Worm (Caenorhabditis elegans): ENCODE results near the gene K11H3.3.
A peak's percentile ranks its signal among the peaks of the same experiment; 100 is the strongest.

K11H3.3 gene

ce11 chrIII:9807560-9808046 lies 44.1 kb upstream of the K11H3.3 start:
- TF ChIP-seq lsy-2 (tag; optimal IDR thresholded peaks at IDR 0.05) (peak in 1 of 2 experiments; percentile 26), ztf-11 (tag; optimal IDR thresholded peaks at IDR 0.05) (no peak), sma-3 (GFP tag; optimal IDR thresholded peaks at IDR 0.05) (peak; percentile 61), skn-1 (tag; optimal IDR thresholded peaks at IDR 0.05) (no peak), snpc-4 (tag; optimal IDR thresholded peaks at IDR 0.05) (no peak), ztf-4 (tag; optimal IDR thresholded peaks at IDR 0.05) (peak; percentile 14), peb-1 (tag; optimal IDR thresholded peaks at IDR 0.05) (no peak), mab-5 (tag; optimal IDR thresholded peaks at IDR 0.05) (no peak), nhr-12 (tag; optimal IDR thresholded peaks at IDR 0.05) (no peak), Y55F3AM.14 (GFP tag; optimal IDR thresholded peaks at IDR 0.05) (peak; percentile 3), C34F6.9 (tag; optimal IDR thresholded peaks at IDR 0.05) (no peak), nhr-11 (tag; optimal IDR thresholded peaks at IDR 0.05) (no peak), nhr-77 (tag; optimal IDR thresholded peaks at IDR 0.05) (no peak), gmeb-1 (tag; optimal IDR thresholded peaks at IDR 0.05) (peak; percentile 52), nhr-23 (tag; optimal IDR thresholded peaks at IDR 0.05) (no peak), nhr-237 (tag; optimal IDR thresholded peaks at IDR 0.05) (no peak), nhr-129 (tag; optimal IDR thresholded peaks at IDR 0.05) (peak; percentile 13), blmp-1 (tag; optimal IDR thresholded peaks at IDR 0.05; ENCODE audit: insufficient read depth) (peak; percentile 46), lin-13 (GFP tag; optimal IDR thresholded peaks at IDR 0.05) (no peak), crh-2 (tag; optimal IDR thresholded peaks at IDR 0.05) (peak; percentile 23), ama-1 (optimal IDR thresholded peaks at IDR 0.05) (peak; percentile 80), dmd-4 (tag; optimal IDR thresholded peaks at IDR 0.05) (no peak), sma-9 (GFP tag; optimal IDR thresholded peaks at IDR 0.05) (peak; percentile 62), sma-9 (tag; optimal IDR thresholded peaks at IDR 0.05) (no peak), mdl-1 (tag; optimal IDR thresholded peaks at IDR 0.05) (peak in 1 of 2 experiments; percentile 28), elt-3 (tag; optimal IDR thresholded peaks at IDR 0.05) (no peak), mbf-1 (tag; optimal IDR thresholded peaks at IDR 0.05) (no peak), nhr-10 (tag; optimal IDR thresholded peaks at IDR 0.05) (no peak), ZK546.5 (tag; optimal IDR thresholded peaks at IDR 0.05) (no peak), nhr-21 (tag; optimal IDR thresholded peaks at IDR 0.05) (peak; percentile 63), sem-4 (tag; optimal IDR thresholded peaks at IDR 0.05) (no peak), nhr-25 (tag; optimal IDR thresholded peaks at IDR 0.05) (peak; percentile 75)

- TF ChIP-seq unc-55 (GFP tag; optimal IDR thresholded peaks at IDR 0.05), result peak; percentile 64
- TF ChIP-seq sma-9 (GFP tag; optimal IDR thresholded peaks at IDR 0.05), result peak; percentile 15
- TF ChIP-seq sma-9 (tag; optimal IDR thresholded peaks at IDR 0.05), result no peak
- TF ChIP-seq C34F6.9 (tag; optimal IDR thresholded peaks at IDR 0.05), result peak; percentile 69
- peak in 1 of 2 experiments; percentile 65 for TF ChIP-seq lsy-2 (tag; optimal IDR thresholded peaks at IDR 0.05)
- TF ChIP-seq fos-1 (tag; optimal IDR thresholded peaks at IDR 0.05), result no peak
- TF ChIP-seq elt-3 (tag; optimal IDR thresholded peaks at IDR 0.05), result no peak
Observed at ce11 chrIII:9808179-9808578, 43.5 kb upstream of the K11H3.3 start, which contains the start of gene gtap-2. Gene gtap-2, plus strand, starts transcription at chrIII:9808544.

ce11 chrIII:9813146-9813545 lies 38.5 kb upstream of the K11H3.3 start, which contains the start of gene ZK632.14:
Gene ZK632.14, plus strand, starts transcription at chrIII:9813446.
- TF ChIP-seq sem-4 (tag; optimal IDR thresholded peaks at IDR 0.05) (no peak), egl-27 (tag; optimal IDR thresholded peaks at IDR 0.05) (no peak), lin-13 (GFP tag; optimal IDR thresholded peaks at IDR 0.05) (no peak), R02D3.7 (tag; optimal IDR thresholded peaks at IDR 0.05) (no peak), elt-3 (tag; optimal IDR thresholded peaks at IDR 0.05) (no peak), zag-1 (tag; optimal IDR thresholded peaks at IDR 0.05) (no peak), F13H6.1 (tag; optimal IDR thresholded peaks at IDR 0.05) (no peak), crh-2 (tag; optimal IDR thresholded peaks at IDR 0.05) (no peak), fos-1 (tag; optimal IDR thresholded peaks at IDR 0.05) (no peak), mab-5 (tag; optimal IDR thresholded peaks at IDR 0.05) (no peak), nhr-12 (tag; optimal IDR thresholded peaks at IDR 0.05) (no peak), nhr-237 (tag; optimal IDR thresholded peaks at IDR 0.05) (no peak), unc-55 (GFP tag; optimal IDR thresholded peaks at IDR 0.05) (no peak), lin-39 (tag; optimal IDR thresholded peaks at IDR 0.05) (no peak), alr-1 (tag; optimal IDR thresholded peaks at IDR 0.05) (no peak), ceh-82 (tag; optimal IDR thresholded peaks at IDR 0.05) (no peak), C34F6.9 (tag; optimal IDR thresholded peaks at IDR 0.05) (no peak), blmp-1 (tag; optimal IDR thresholded peaks at IDR 0.05; ENCODE audit: insufficient read depth) (no peak)
